Worm (Caenorhabditis elegans) whole organism, L2 larva: ENCODE results near the gene srx-2.
A peak's percentile ranks its signal among the peaks of the same experiment; 100 is the strongest.

Source experiments
- F13H6.1 ChIP-seq: sonication (generic microtip); optimal IDR thresholded peaks from 2 replicates; lab custom pipeline; 2016; ENCODE audit warnings: missing genetic modification characterization, missing compliant biosample characterization
- R02D3.7 ChIP-seq: fragments of 150-350 bp; optimal IDR thresholded peaks from 2 replicates; lab custom pipeline; 2014; ENCODE audit warnings: missing biosample characterization, missing genetic modification characterization
- Y55F3AM.14 ChIP-seq: fragments of 200-800 bp; sonication (Bioruptor generic); optimal IDR thresholded peaks from 2 replicates; lab custom pipeline; 2018; ENCODE audit warnings: mild to moderate bottlenecking, missing genetic modification characterization, missing compliant biosample characterization
- ZK546.5 ChIP-seq: sonication (generic microtip); optimal IDR thresholded peaks from 2 replicates; lab custom pipeline; 2017; ENCODE audit warnings: missing biosample characterization, missing genetic modification characterization
- alr-1 ChIP-seq: fragments of 150-350 bp; optimal IDR thresholded peaks from 2 replicates; lab custom pipeline; 2014; ENCODE audit warnings: missing biosample characterization, missing genetic modification characterization
- ama-1 ChIP-seq: fragments of 150-350 bp; optimal IDR thresholded peaks from 2 replicates; lab custom pipeline; 2018; ENCODE audit warnings: inconsistent platforms
- blmp-1 ChIP-seq: sonication (generic microtip); optimal IDR thresholded peaks from 2 replicates; lab custom pipeline; 2017; ENCODE audit warnings: missing genetic modification characterization, mild to moderate bottlenecking, missing compliant biosample characterization, antibody characterized with exemption, moderate library complexity; ENCODE audit not compliant: insufficient read depth
- ceh-16 ChIP-seq: fragments of 150-350 bp; optimal IDR thresholded peaks from 2 replicates; lab custom pipeline; 2014; ENCODE audit warnings: missing biosample characterization, missing genetic modification characterization
- ceh-82 ChIP-seq: fragments of 150-350 bp; optimal IDR thresholded peaks from 2 replicates; lab custom pipeline; 2014; ENCODE audit warnings: missing biosample characterization, missing genetic modification characterization
- dmd-4 ChIP-seq: sonication (generic microtip); optimal IDR thresholded peaks from 2 replicates; lab custom pipeline; 2017; ENCODE audit warnings: missing biosample characterization, missing genetic modification characterization
- egl-27 ChIP-seq: sonication (generic microtip); optimal IDR thresholded peaks from 3 replicates; lab custom pipeline; 2017; ENCODE audit warnings: missing biosample characterization, missing genetic modification reagents, missing genetic modification characterization
- elt-1 ChIP-seq: fragments of 150-350 bp; optimal IDR thresholded peaks from 2 replicates; lab custom pipeline; 2014; ENCODE audit warnings: missing biosample characterization, missing genetic modification characterization
- elt-3 ChIP-seq: sonication (generic microtip); optimal IDR thresholded peaks from 2 replicates; lab custom pipeline; 2017; ENCODE audit warnings: missing biosample characterization, missing genetic modification characterization
- fos-1 ChIP-seq: fragments of 150-350 bp; optimal IDR thresholded peaks from 2 replicates; lab custom pipeline; 2014; ENCODE audit warnings: missing biosample characterization, missing genetic modification characterization
- gmeb-1 ChIP-seq: fragments of 150-350 bp; optimal IDR thresholded peaks from 2 replicates; lab custom pipeline; 2014; ENCODE audit warnings: missing biosample characterization, missing genetic modification characterization
- lin-13 ChIP-seq: fragments of 150-350 bp; optimal IDR thresholded peaks from 2 replicates; lab custom pipeline; 2014; ENCODE audit warnings: missing biosample characterization, missing genetic modification reagents, missing genetic modification characterization
- lin-39 ChIP-seq: fragments of 150-350 bp; optimal IDR thresholded peaks from 2 replicates; lab custom pipeline; 2014; ENCODE audit warnings: missing biosample characterization, missing genetic modification reagents, missing genetic modification characterization
- lsy-2 ChIP-seq, 2 experiments: fragments of 150-350 bp in 1 of 2; sonication (generic microtip) in 1 of 2; optimal IDR thresholded peaks; 2 replicates each; lab custom pipeline; 2014 to 2017; ENCODE audit warnings: missing biosample characterization in 2 of 2, missing genetic modification characterization in 2 of 2
- mab-5 ChIP-seq: fragments of 150-350 bp; optimal IDR thresholded peaks from 2 replicates; lab custom pipeline; 2014; ENCODE audit warnings: missing biosample characterization, missing genetic modification characterization
- mbf-1 ChIP-seq: sonication (generic microtip); optimal IDR thresholded peaks from 2 replicates; lab custom pipeline; 2017; ENCODE audit warnings: missing biosample characterization, missing genetic modification characterization
- nhr-10 ChIP-seq: sonication (generic microtip); optimal IDR thresholded peaks from 2 replicates; lab custom pipeline; 2017; ENCODE audit warnings: missing biosample characterization, missing genetic modification characterization
- nhr-11 ChIP-seq: fragments of 150-350 bp; optimal IDR thresholded peaks from 2 replicates; lab custom pipeline; 2014; ENCODE audit warnings: missing biosample characterization, missing genetic modification characterization
- nhr-21 ChIP-seq: fragments of 150-350 bp; optimal IDR thresholded peaks from 2 replicates; lab custom pipeline; 2014; ENCODE audit warnings: missing biosample characterization, missing genetic modification characterization
- nhr-77 ChIP-seq: fragments of 150-350 bp; optimal IDR thresholded peaks from 2 replicates; lab custom pipeline; 2014; ENCODE audit warnings: missing biosample characterization, missing genetic modification characterization
- sem-4 ChIP-seq: fragments of 150-350 bp; optimal IDR thresholded peaks from 2 replicates; lab custom pipeline; 2014; ENCODE audit warnings: missing biosample characterization, missing genetic modification reagents, missing genetic modification characterization
- skn-1 ChIP-seq: sonication (generic microtip); optimal IDR thresholded peaks from 2 replicates; lab custom pipeline; 2017; ENCODE audit warnings: missing biosample characterization, missing genetic modification characterization
- sma-9 ChIP-seq, 2 experiments: fragments of 150-350 bp in 1 of 2; sonication (generic microtip) in 1 of 2; optimal IDR thresholded peaks; 2 replicates each; lab custom pipeline; 2014 to 2016; ENCODE audit warnings: missing genetic modification characterization in 2 of 2, mild to moderate bottlenecking in 1 of 2, missing biosample characterization in 1 of 2, missing compliant biosample characterization in 1 of 2, missing genetic modification reagents in 1 of 2, moderate library complexity in 1 of 2
- snpc-4 ChIP-seq: fragments of 150-350 bp; optimal IDR thresholded peaks from 2 replicates; lab custom pipeline; 2014; ENCODE audit warnings: missing biosample characterization, missing genetic modification characterization
- unc-55 ChIP-seq: fragments of 150-350 bp; sonication (generic microtip); optimal IDR thresholded peaks from 3 replicates; lab custom pipeline; 2014; ENCODE audit warnings: missing biosample characterization, missing genetic modification reagents, missing genetic modification characterization
- ztf-1 ChIP-seq: fragments of 200-800 bp; sonication (Bioruptor generic); conservative IDR thresholded peaks from 2 replicates; pipeline ENCODE4 v1.3.6; 2022; ENCODE audit warnings: missing genetic modification characterization, missing compliant biosample characterization
- ztf-11 ChIP-seq: sonication (generic microtip); optimal IDR thresholded peaks from 2 replicates; lab custom pipeline; 2017; ENCODE audit warnings: missing biosample characterization, missing genetic modification characterization
- ztf-4 ChIP-seq: fragments of 150-350 bp; optimal IDR thresholded peaks from 2 replicates; lab custom pipeline; 2014; ENCODE audit warnings: missing biosample characterization, missing genetic modification characterization

The srx-2 gene

DNA sequence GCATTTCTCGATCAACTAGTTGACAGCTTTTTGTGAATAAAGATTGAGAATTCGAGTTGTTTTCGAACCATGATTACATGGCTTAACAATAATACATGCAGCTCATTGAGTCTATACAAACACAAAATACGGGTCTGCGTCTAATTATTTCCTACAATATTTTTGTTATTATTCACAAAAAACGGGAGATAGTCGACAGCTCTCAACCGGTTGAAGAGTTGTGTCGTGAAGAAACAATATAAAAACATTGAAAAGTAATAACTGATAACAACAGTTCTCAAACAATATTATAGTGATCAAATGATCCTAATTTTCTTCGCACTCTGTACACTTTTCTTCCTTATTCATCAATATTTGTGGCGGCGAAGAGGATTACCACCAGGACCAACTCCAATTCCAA lies 31.8 kb downstream of the srx-2 start, which contains the start of gene cyp-33B1:
cyp-33B1 (plus strand) TSS at position 301 of the 400 bp plus-strand sequence.
- TF ChIP-seq ztf-1 (GFP tag; lab: Robert Waterston, UW) (no peak), fos-1 (no peak), blmp-1 (tag; lab: Kevin White, UChicago) (no peak), ceh-82 (tag; lab: Kevin White, UChicago) (no peak), nhr-77 (no peak), gmeb-1 (tag; lab: Kevin White, UChicago) (no peak), ceh-16 (tag; lab: Kevin White, UChicago) (no peak), skn-1 (tag; lab: Kevin White, UChicago) (no peak), lin-13 (GFP tag; lab: Kevin White, UChicago) (no peak), ama-1 (lab: Kevin White, UChicago) (no peak), mab-5 (no peak), sem-4 (no peak), snpc-4 (tag; lab: Kevin White, UChicago) (no peak), elt-3 (no peak), nhr-11 (no peak), mbf-1 (tag; lab: Kevin White, UChicago) (no peak), ztf-4 (tag; lab: Kevin White, UChicago) (no peak)

DNA sequence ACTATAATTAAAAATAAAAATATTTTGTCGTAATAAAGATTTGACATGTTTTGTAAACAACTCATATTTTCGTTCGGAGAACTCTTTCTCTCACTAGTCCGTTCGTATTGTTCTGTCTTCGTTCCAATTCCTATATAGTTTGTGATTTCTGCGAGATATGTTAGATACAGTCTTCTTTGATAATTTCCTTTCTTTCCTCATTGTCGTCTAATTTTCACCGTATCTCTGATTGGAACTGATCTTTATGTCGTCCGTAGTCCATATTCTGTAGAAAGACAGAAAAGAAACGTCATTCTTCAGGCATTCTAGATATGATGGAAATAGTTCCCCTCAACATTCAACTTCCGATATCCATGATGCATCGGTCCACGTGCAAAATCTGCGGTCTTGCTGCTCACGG lies 35.6 kb downstream of the srx-2 start, which contains the start of gene nhr-30:
nhr-30 (plus strand) TSS at position 301 of the 400 bp plus-strand sequence.
- no peak for TF ChIP-seq elt-3
- TF ChIP-seq Y55F3AM.14: no peak
- no peak for TF ChIP-seq ceh-82 (tag; lab: Kevin White, UChicago)

DNA sequence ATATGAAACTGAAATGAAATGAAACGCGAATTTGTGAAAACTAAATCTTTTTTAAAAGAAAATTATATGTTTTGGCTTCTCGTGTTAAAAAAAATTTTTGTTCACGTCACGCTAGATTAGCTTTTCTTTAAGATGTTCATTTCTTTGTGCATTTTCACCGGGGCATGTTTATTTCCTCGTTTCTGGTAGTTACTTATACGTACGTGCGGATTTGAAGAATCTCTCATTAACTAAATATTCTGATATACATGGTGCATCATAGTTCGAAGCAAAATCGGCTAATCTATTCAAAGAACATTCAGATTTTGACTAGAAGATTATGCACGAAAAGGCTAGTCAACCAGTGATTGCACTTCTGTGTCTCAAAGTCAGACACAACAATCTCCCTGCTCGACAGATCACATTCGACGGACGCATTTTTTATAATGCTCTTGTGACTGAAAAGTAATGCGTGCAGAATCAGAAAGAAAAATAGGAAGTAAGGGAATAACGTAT lies 38.3 kb downstream of the srx-2 start, which contains the start of gene C25E10.17:
C25E10.17 (minus strand) TSS at position 51 of the 495 bp plus-strand sequence.
- TF ChIP-seq dmd-4 (tag; lab: Kevin White, UChicago): no peak
- TF ChIP-seq nhr-21 (tag; lab: Kevin White, UChicago): peak; percentile 26
- TF ChIP-seq, all 48 proteins: peak for 1

DNA sequence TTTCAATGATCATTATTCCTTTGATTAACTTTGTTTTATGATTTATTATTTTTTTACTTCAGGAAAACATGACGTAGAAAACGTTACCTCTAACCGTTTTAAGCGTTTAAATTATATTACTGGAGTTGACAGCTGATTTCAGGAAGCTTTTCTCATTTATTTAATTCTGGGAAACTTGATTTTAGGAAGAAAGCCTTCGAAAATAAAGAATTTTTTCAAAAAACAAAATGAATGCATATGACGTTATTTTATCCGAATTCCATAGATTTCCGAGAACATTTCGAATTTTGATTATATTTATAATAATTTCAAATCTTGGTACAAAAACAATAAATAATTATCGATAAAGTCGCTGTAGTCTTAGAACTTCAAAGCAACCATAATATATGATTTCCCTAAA lies 40.0 kb downstream of the srx-2 start:
- no peak for TF ChIP-seq nhr-21 (tag; lab: Kevin White, UChicago)
- no peak for TF ChIP-seq nhr-10 (tag; lab: Kevin White, UChicago)
- TF ChIP-seq unc-55 (GFP tag; lab: Kevin White, UChicago): no peak
- TF ChIP-seq, all 48 proteins: peak for 0

DNA sequence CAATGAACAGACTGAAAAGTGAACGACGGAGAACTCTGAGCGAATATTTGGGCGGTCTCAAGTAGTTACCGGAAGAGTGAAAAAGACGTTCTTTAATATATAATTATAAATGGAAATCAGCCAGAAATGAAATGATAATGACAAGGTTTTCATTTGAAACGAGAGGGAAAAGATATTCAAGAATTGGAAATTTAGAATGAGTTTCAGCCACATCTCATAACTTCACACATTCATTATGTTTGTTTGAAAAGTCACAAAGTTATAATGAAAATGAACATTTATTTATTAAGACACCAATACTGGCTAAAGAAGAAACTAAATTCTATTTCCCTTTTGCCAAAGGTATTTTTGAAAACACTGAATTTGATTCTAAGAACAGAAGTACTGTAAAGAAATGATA lies 41.8 kb downstream of the srx-2 start, which contains the start of gene C25E10.7:
C25E10.7 (minus strand) TSS at position 101 of the 400 bp plus-strand sequence.
- TF ChIP-seq nhr-77 (no peak), Y55F3AM.14 (no peak)

DNA sequence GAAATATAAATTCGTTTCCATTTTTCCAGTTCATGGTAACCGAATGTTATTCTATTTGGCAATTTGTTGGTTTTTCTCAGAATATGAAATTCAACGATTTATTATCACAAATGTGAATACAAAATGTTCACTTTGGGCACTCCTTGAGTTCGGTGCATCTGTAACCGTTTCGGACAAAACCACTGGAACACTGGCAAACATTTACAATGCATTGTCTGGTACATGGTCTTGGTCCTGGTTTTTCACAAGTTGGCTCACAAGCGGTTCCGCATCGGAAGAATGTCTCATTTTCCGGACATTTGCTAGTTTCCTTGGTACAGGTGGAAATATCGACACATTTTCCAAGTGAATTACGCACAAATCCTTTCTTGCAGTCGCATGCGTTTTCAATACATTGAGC lies 44.0 kb downstream of the srx-2 start:
- TF ChIP-seq R02D3.7 (tag; lab: Kevin White, UChicago) (no peak), egl-27 (tag; lab: Kevin White, UChicago) (no peak), F13H6.1 (tag; lab: Kevin White, UChicago) (no peak), ztf-11 (tag; lab: Kevin White, UChicago) (no peak), mbf-1 (tag; lab: Kevin White, UChicago) (no peak), lsy-2 (tag; optimal IDR thresholded peaks at IDR 0.05; lab: Kevin White, UChicago) (no peak), nhr-11 (no peak), blmp-1 (tag; lab: Kevin White, UChicago) (no peak), lin-39 (no peak), elt-1 (tag; lab: Kevin White, UChicago) (no peak), lin-13 (GFP tag; lab: Kevin White, UChicago) (no peak), mab-5 (no peak), alr-1 (no peak), gmeb-1 (tag; lab: Kevin White, UChicago) (no peak), skn-1 (tag; lab: Kevin White, UChicago) (no peak), ceh-82 (tag; lab: Kevin White, UChicago) (no peak), ZK546.5 (tag; lab: Kevin White, UChicago) (no peak), fos-1 (no peak), sma-9 (GFP tag; optimal IDR thresholded peaks at IDR 0.05; lab: Kevin White, UChicago) (no peak), sma-9 (tag; optimal IDR thresholded peaks at IDR 0.05; lab: Kevin White, UChicago) (no peak)
